Fruit fly (Drosophila melanogaster): Measurements from ENCODE around the gene PK2-R1.
A peak's percentile ranks its signal among the peaks of the same experiment; 100 is the strongest.

The PK2-R1 gene

dm6 chr3R:13364175-13365174 is 26.3 kb downstream of the PK2-R1 start, which contains the start of gene Dic1 (continued):
- peak; percentile 53 for TF ChIP-seq CG1832 (GFP tag; optimal IDR thresholded peaks at IDR 0.05)
- TF ChIP-seq vvl (GFP tag; IDR thresholded peaks at IDR 0.05), result peak; percentile 94
- peak; percentile 84 for TF ChIP-seq Poxn (GFP tag; IDR thresholded peaks at IDR 0.05)
- TF ChIP-seq Dip3 (GFP tag; optimal IDR thresholded peaks at IDR 0.05), result peak; percentile 92
- TF ChIP-seq CG8765 (GFP tag; IDR thresholded peaks at IDR 0.05), result peak; percentile 61; the same call in 1 of the 2 replicates
- peak; percentile 79 for TF ChIP-seq Kr (GFP tag; optimal IDR thresholded peaks at IDR 0.05)
- TF ChIP-seq CG30403 (GFP tag; optimal IDR thresholded peaks at IDR 0.05), result peak; percentile 98
- peak; percentile 97 for TF ChIP-seq caup (GFP tag; optimal IDR thresholded peaks at IDR 0.05; ENCODE audit: severe bottlenecking)
- TF ChIP-seq Abd-B (GFP tag; optimal IDR thresholded peaks at IDR 0.05), result peak; percentile 96
- peak; percentile 96 for TF ChIP-seq Dbx (GFP tag; IDR thresholded peaks at IDR 0.05)
- no peak; the same call in 2 of the 3 replicates for TF ChIP-seq z (GFP tag; IDR thresholded peaks at IDR 0.05)
- TF ChIP-seq Doc2 (GFP tag; IDR thresholded peaks at IDR 0.05), result 0 out of 2 replicates have a peak, but pooled peaks have one; percentile 37
- no peak for TF ChIP-seq CG8478 (optimal IDR thresholded peaks at IDR 0.05)
- TF ChIP-seq dm (GFP tag; optimal IDR thresholded peaks at IDR 0.05), result peak; percentile 84
- TF ChIP-seq bbx (GFP tag; IDR thresholded peaks at IDR 0.05; ENCODE audit: partially characterized antibody), result 0 out of 2 replicates have a peak, but pooled peaks have one; percentile 43
- TF ChIP-seq pros (GFP tag; optimal IDR thresholded peaks at IDR 0.05), result peak; percentile 45
- TF ChIP-seq Oli (tag; optimal IDR thresholded peaks at IDR 0.05), result peak; percentile 98
- peak; percentile 90 for TF ChIP-seq CG6654 (GFP tag; optimal IDR thresholded peaks at IDR 0.05)
- TF ChIP-seq CoRest (tag; optimal IDR thresholded peaks at IDR 0.05), result peak; percentile 99
- peak; percentile 71 for TF ChIP-seq eyg (GFP tag; optimal IDR thresholded peaks at IDR 0.05)
- peak; percentile 86 for TF ChIP-seq jigr1 (GFP tag; IDR thresholded peaks at IDR 0.05)
- TF ChIP-seq crc (GFP tag; optimal IDR thresholded peaks at IDR 0.05), result peak; percentile 75
- peak; percentile 90 for TF ChIP-seq aop (GFP tag; IDR thresholded peaks at IDR 0.05)
- 0 out of 2 replicates have a peak, but pooled peaks have one; percentile 36 for TF ChIP-seq sna (GFP tag; IDR thresholded peaks at IDR 0.05; ENCODE audit: partially characterized antibody)
- TF ChIP-seq kay (GFP tag; optimal IDR thresholded peaks at IDR 0.05), result peak; percentile 91
- TF ChIP-seq Dref (GFP tag; IDR thresholded peaks at IDR 0.05), result no peak
- peak; percentile 91 for TF ChIP-seq CG10274 (GFP tag; optimal IDR thresholded peaks at IDR 0.05)
- TF ChIP-seq CG15601 (tag; optimal IDR thresholded peaks at IDR 0.05), result peak; percentile 94
- peak; percentile 98 for TF ChIP-seq CG8924 (tag; optimal IDR thresholded peaks at IDR 0.05)
- peak; percentile 86 for TF ChIP-seq CG12744 (GFP tag; optimal IDR thresholded peaks at IDR 0.05)
- TF ChIP-seq CG10462 (GFP tag; optimal IDR thresholded peaks at IDR 0.05), result peak; percentile 94
- peak; percentile 77 for TF ChIP-seq CG8089 (GFP tag; optimal IDR thresholded peaks at IDR 0.05)
- peak; percentile 74 for TF ChIP-seq ac (GFP tag; optimal IDR thresholded peaks at IDR 0.05)
- TF ChIP-seq CG11247 (GFP tag; IDR thresholded peaks at IDR 0.05), result peak; percentile 85
- TF ChIP-seq CG12391 (tag; optimal IDR thresholded peaks at IDR 0.05), result peak; percentile 97
- TF ChIP-seq hth (optimal IDR thresholded peaks at IDR 0.05), result no peak
- peak; percentile 80 for TF ChIP-seq CG11085 (GFP tag; IDR thresholded peaks at IDR 0.05)
- peak; percentile 98 for TF ChIP-seq tio (GFP tag; optimal IDR thresholded peaks at IDR 0.05)
- TF ChIP-seq oc (tag; optimal IDR thresholded peaks at IDR 0.05), result peak; percentile 89
- peak; percentile 97 for TF ChIP-seq Fer3 (tag; optimal IDR thresholded peaks at IDR 0.05)
- peak; percentile 95 for TF ChIP-seq CG9437 (GFP tag; optimal IDR thresholded peaks at IDR 0.05)
- peak; percentile 87 for TF ChIP-seq CG4854 (GFP tag; optimal IDR thresholded peaks at IDR 0.05)
- TF ChIP-seq CG30431 (GFP tag; optimal IDR thresholded peaks at IDR 0.05), result peak; percentile 93
- TF ChIP-seq CG17186 (GFP tag; optimal IDR thresholded peaks at IDR 0.05), result peak; percentile 80
- TF ChIP-seq gce (GFP tag; IDR thresholded peaks at IDR 0.05), result no peak
- peak; percentile 85 for TF ChIP-seq CG10565 (GFP tag; optimal IDR thresholded peaks at IDR 0.05)
- peak; percentile 86 for TF ChIP-seq CG31224 (GFP tag; IDR thresholded peaks at IDR 0.05)
- no peak for TF ChIP-seq lov (optimal IDR thresholded peaks at IDR 0.05)
- TF ChIP-seq lov (GFP tag; IDR thresholded peaks at IDR 0.05), result peak; percentile 81

Data from whole organism, embryonic.